Worm (Caenorhabditis elegans): ENCODE measurements around the gene C18D4.6.

DNA sequence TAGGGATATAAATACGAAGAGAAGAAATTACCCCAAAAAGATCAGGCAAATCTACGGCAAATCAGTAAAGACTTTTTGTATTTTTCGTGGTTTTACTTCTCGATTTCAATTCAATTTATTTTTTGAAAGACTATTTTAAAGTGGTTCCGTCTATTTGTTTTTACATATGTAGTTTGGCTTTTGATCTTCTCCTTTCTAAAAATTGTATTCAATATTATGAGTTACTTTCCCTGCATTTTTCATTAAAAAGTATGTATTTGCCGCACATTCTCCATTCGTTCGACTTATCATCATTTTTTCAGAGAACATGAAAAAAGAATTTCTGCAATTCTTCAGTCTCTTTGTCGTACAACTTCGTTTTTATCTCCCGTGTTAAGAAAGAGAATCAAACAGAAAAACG lies 28.7 kb upstream of the C18D4.6 start, which contains the start of gene C38D9.2:
- no peak for TF ChIP-seq mdt-29 (GFP tag; IDR thresholded peaks at IDR 0.05)
- no peak for TF ChIP-seq aly-2 (tag; optimal IDR thresholded peaks at IDR 0.05)
- TF ChIP-seq nhr-28 (tag; optimal IDR thresholded peaks at IDR 0.05) = no peak
- TF ChIP-seq nhr-11 (tag; optimal IDR thresholded peaks at IDR 0.05) = no peak
- no peak for TF ChIP-seq ZK337.2 (GFP tag; IDR thresholded peaks at IDR 0.05)
- no peak for TF ChIP-seq daf-8 (GFP tag; IDR thresholded peaks at IDR 0.05)
- TF ChIP-seq egl-27 (tag; optimal IDR thresholded peaks at IDR 0.05) = no peak
- no peak for TF ChIP-seq R02D3.7 (tag; optimal IDR thresholded peaks at IDR 0.05)
- no peak for TF ChIP-seq ces-1 (GFP tag; optimal IDR thresholded peaks at IDR 0.05)
- TF ChIP-seq spr-1 (tag; optimal IDR thresholded peaks at IDR 0.05) = no peak

Measured in whole organism, L4 larva.